Worm (Caenorhabditis elegans) whole organism, late embryonic: Measurements from ENCODE around the gene sgk-1.

Experiments used
- C08G9.2 ChIP-seq: sonication (generic microtip); optimal IDR thresholded peaks from 2 replicates; lab custom pipeline; 2016; ENCODE audit warnings: mild to moderate bottlenecking, missing genetic modification characterization, moderate library complexity, missing compliant biosample characterization
- F13H6.1 ChIP-seq: sonication (generic microtip); optimal IDR thresholded peaks from 2 replicates; lab custom pipeline; 2016; ENCODE audit warnings: missing genetic modification characterization, missing compliant biosample characterization
- T23F11.4 ChIP-seq: fragments of 200-800 bp; sonication (Bioruptor generic); optimal IDR thresholded peaks from 2 replicates; lab custom pipeline; 2018; ENCODE audit warnings: mild to moderate bottlenecking, missing genetic modification characterization, missing compliant biosample characterization
- ahr-1 ChIP-seq: sonication (generic microtip); optimal IDR thresholded peaks from 2 replicates; lab custom pipeline; 2016; ENCODE audit warnings: missing genetic modification characterization, missing compliant biosample characterization
- ama-1 ChIP-seq: fragments of 150-350 bp; optimal IDR thresholded peaks from 2 replicates; lab custom pipeline; 2014
- ceh-14 ChIP-seq: sonication (generic microtip); optimal IDR thresholded peaks from 2 replicates; lab custom pipeline; 2016; ENCODE audit warnings: missing genotype, missing genetic modification characterization, missing compliant biosample characterization
- ceh-18 ChIP-seq: sonication (generic microtip); optimal IDR thresholded peaks from 2 replicates; lab custom pipeline; 2016; ENCODE audit warnings: missing genetic modification characterization, missing compliant biosample characterization
- ceh-19 ChIP-seq: fragments of 200-800 bp; sonication (Bioruptor generic); optimal IDR thresholded peaks from 2 replicates; lab custom pipeline; 2018; ENCODE audit warnings: mild to moderate bottlenecking, missing genetic modification characterization, missing compliant biosample characterization
- ceh-2 ChIP-seq: sonication (generic microtip); optimal IDR thresholded peaks from 2 replicates; lab custom pipeline; 2016; ENCODE audit warnings: missing genotype, missing genetic modification characterization, missing compliant biosample characterization
- ceh-22 ChIP-seq: sonication (generic microtip); optimal IDR thresholded peaks from 2 replicates; lab custom pipeline; 2017; ENCODE audit warnings: missing biosample characterization, missing genetic modification characterization
- ceh-31 ChIP-seq: sonication (generic microtip); optimal IDR thresholded peaks from 2 replicates; lab custom pipeline; 2016; ENCODE audit warnings: missing genetic modification characterization, missing compliant biosample characterization
- ceh-45 ChIP-seq: fragments of 200-800 bp; sonication (Bioruptor generic); IDR thresholded peaks from 2 replicates; pipeline ENCODE4 v1.3.6; 2022; ENCODE audit warnings: missing genetic modification reagents, missing genetic modification characterization, missing compliant biosample characterization
- ceh-48 ChIP-seq: sonication (generic microtip); optimal IDR thresholded peaks from 2 replicates; lab custom pipeline; 2016; ENCODE audit warnings: missing genetic modification characterization, inconsistent platforms, missing compliant biosample characterization
- ceh-9 ChIP-seq: sonication (generic microtip); optimal IDR thresholded peaks from 2 replicates; lab custom pipeline; 2016; ENCODE audit warnings: mild to moderate bottlenecking, missing genetic modification characterization, inconsistent platforms, missing compliant biosample characterization
- dmd-4 ChIP-seq: sonication (generic microtip); optimal IDR thresholded peaks from 2 replicates; lab custom pipeline; 2016; ENCODE audit warnings: borderline replicate concordance, missing genetic modification characterization, missing compliant biosample characterization
- dve-1 ChIP-seq: sonication (generic microtip); optimal IDR thresholded peaks from 2 replicates; lab custom pipeline; 2017; ENCODE audit warnings: antibody characterized with exemption, mild to moderate bottlenecking, missing genetic modification characterization, missing compliant biosample characterization
- elt-4 ChIP-seq: sonication (generic microtip); optimal IDR thresholded peaks from 2 replicates; lab custom pipeline; 2016; ENCODE audit warnings: missing genetic modification characterization, missing compliant biosample characterization
- fax-1 ChIP-seq: sonication (generic microtip); optimal IDR thresholded peaks from 2 replicates; lab custom pipeline; 2016; ENCODE audit warnings: missing genotype, missing genetic modification characterization, missing compliant biosample characterization
- gmeb-2 ChIP-seq: sonication (generic microtip); optimal IDR thresholded peaks from 2 replicates; lab custom pipeline; 2016; ENCODE audit warnings: missing genetic modification characterization, inconsistent platforms, missing compliant biosample characterization
- hlh-13 ChIP-seq: fragments of 200-800 bp; sonication (Bioruptor generic); optimal IDR thresholded peaks from 2 replicates; lab custom pipeline; 2018; ENCODE audit warnings: mild to moderate bottlenecking, missing genetic modification characterization, missing compliant biosample characterization
- hlh-30 ChIP-seq: sonication (generic microtip); optimal IDR thresholded peaks from 2 replicates; lab custom pipeline; 2017; ENCODE audit warnings: antibody characterized with exemption, missing genetic modification characterization, missing compliant biosample characterization; ENCODE audit not compliant: insufficient read depth
- hlh-6 ChIP-seq: sonication (generic microtip); optimal IDR thresholded peaks from 2 replicates; lab custom pipeline; 2016; ENCODE audit warnings: missing genotype, missing genetic modification characterization, missing compliant biosample characterization
- hlh-8 ChIP-seq: sonication (generic microtip); optimal IDR thresholded peaks from 2 replicates; lab custom pipeline; 2016; ENCODE audit warnings: missing genotype, missing genetic modification characterization, missing compliant biosample characterization
- lim-6 ChIP-seq: sonication (generic microtip); optimal IDR thresholded peaks from 2 replicates; lab custom pipeline; 2016; ENCODE audit warnings: missing genetic modification characterization, missing compliant biosample characterization
- lin-11 ChIP-seq: fragments of 200-800 bp; sonication (Bioruptor generic); optimal IDR thresholded peaks from 2 replicates; lab custom pipeline; 2018; ENCODE audit warnings: mild to moderate bottlenecking, missing genetic modification characterization, missing compliant biosample characterization
- madf-2 ChIP-seq: sonication (generic microtip); optimal IDR thresholded peaks from 2 replicates; lab custom pipeline; 2017; ENCODE audit warnings: missing genetic modification characterization, missing compliant biosample characterization
- nfya-1 ChIP-seq: sonication (generic microtip); optimal IDR thresholded peaks from 2 replicates; lab custom pipeline; 2017; ENCODE audit warnings: missing genetic modification characterization, mild to moderate bottlenecking, missing compliant biosample characterization, antibody characterized with exemption, moderate library complexity
- nhr-11 ChIP-seq: fragments of 150-350 bp; optimal IDR thresholded peaks from 2 replicates; lab custom pipeline; 2014; ENCODE audit warnings: missing biosample characterization, missing genetic modification characterization
- nhr-232 ChIP-seq: sonication (generic microtip); optimal IDR thresholded peaks from 2 replicates; lab custom pipeline; 2016; ENCODE audit warnings: missing genetic modification characterization, missing compliant biosample characterization
- npax-4 ChIP-seq: sonication (generic microtip); optimal IDR thresholded peaks from 2 replicates; lab custom pipeline; 2016; ENCODE audit warnings: missing genetic modification characterization, missing compliant biosample characterization
- odd-2 ChIP-seq: sonication (generic microtip); optimal IDR thresholded peaks from 2 replicates; lab custom pipeline; 2017; ENCODE audit warnings: antibody characterized with exemption, mild to moderate bottlenecking, missing genetic modification characterization, missing compliant biosample characterization
- pax-1 ChIP-seq: fragments of 150-350 bp; optimal IDR thresholded peaks from 2 replicates; lab custom pipeline; 2014; ENCODE audit warnings: missing biosample characterization, missing genetic modification characterization
- pha-2 ChIP-seq: sonication (generic microtip); optimal IDR thresholded peaks from 2 replicates; lab custom pipeline; 2017; ENCODE audit warnings: mild to moderate bottlenecking, missing genetic modification characterization, missing compliant biosample characterization
- pqm-1 ChIP-seq: sonication (generic microtip); optimal IDR thresholded peaks from 2 replicates; lab custom pipeline; 2016; ENCODE audit warnings: missing genetic modification characterization, missing compliant biosample characterization
- pros-1 ChIP-seq: fragments of 150-350 bp; optimal IDR thresholded peaks from 2 replicates; lab custom pipeline; 2014; ENCODE audit warnings: missing biosample characterization, missing genetic modification reagents, missing genetic modification characterization
- ref-2 ChIP-seq: sonication (generic microtip); optimal IDR thresholded peaks from 2 replicates; lab custom pipeline; 2016; ENCODE audit warnings: missing genetic modification characterization, missing compliant biosample characterization
- rnt-1 ChIP-seq: sonication (generic microtip); optimal IDR thresholded peaks from 2 replicates; lab custom pipeline; 2016; ENCODE audit warnings: missing genetic modification characterization, missing compliant biosample characterization
- sdc-2 ChIP-seq: sonication (generic microtip); optimal IDR thresholded peaks from 2 replicates; lab custom pipeline; 2016; ENCODE audit warnings: missing genotype, missing genetic modification characterization, missing compliant biosample characterization
- syd-9 ChIP-seq: sonication (generic microtip); optimal IDR thresholded peaks from 2 replicates; lab custom pipeline; 2016; ENCODE audit warnings: mild to moderate bottlenecking, missing genetic modification characterization, moderate library complexity, missing compliant biosample characterization
- tbx-2 ChIP-seq: sonication (generic microtip); optimal IDR thresholded peaks from 2 replicates; lab custom pipeline; 2016; ENCODE audit warnings: missing genetic modification characterization, missing compliant biosample characterization
- unc-42 ChIP-seq: sonication (generic microtip); optimal IDR thresholded peaks from 2 replicates; lab custom pipeline; 2016; ENCODE audit warnings: missing genotype, missing genetic modification characterization, missing compliant biosample characterization
- unc-86 ChIP-seq: sonication (generic microtip); optimal IDR thresholded peaks from 2 replicates; lab custom pipeline; 2016; ENCODE audit warnings: missing genetic modification characterization, missing compliant biosample characterization
- zip-5 ChIP-seq: sonication (generic microtip); optimal IDR thresholded peaks from 2 replicates; lab custom pipeline; 2016; ENCODE audit warnings: missing genetic modification characterization, missing compliant biosample characterization
- ztf-16 ChIP-seq: sonication (generic microtip); optimal IDR thresholded peaks from 2 replicates; lab custom pipeline; 2017; ENCODE audit warnings: missing genetic modification characterization, missing compliant biosample characterization

sgk-1 gene

DNA sequence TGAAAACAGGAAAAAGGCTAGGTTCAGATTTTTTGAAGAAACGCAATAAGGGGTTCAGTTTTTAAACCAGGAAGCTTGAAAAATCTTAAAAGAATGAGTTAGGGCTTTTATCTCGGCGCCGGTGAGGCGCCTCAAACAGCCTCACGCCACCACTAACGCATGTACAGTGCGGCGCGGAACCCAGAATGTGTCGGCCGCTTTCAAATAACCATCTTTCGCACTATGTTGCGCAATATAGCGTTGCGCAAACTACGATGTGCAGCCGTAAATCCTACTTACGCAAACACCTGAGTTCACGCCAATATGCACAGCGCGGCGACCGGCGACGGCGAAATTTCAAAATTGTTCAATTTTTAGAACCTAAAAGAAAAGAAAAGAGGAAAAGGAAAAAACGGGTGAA lies 27.7 kb upstream of the sgk-1 start:
- TF ChIP-seq ceh-31: no peak
- TF ChIP-seq hlh-6: no peak
- no peak for TF ChIP-seq dmd-4 (tag; lab: Kevin White, UChicago)
- no peak for TF ChIP-seq ceh-45 (GFP tag; lab: Robert Waterston, UW)
- no peak for TF ChIP-seq ama-1 (lab: Kevin White, UChicago)

- TF ChIP-seq ceh-2 (tag; lab: Kevin White, UChicago) (no peak), ceh-14 (no peak)
Measured at ce11 chrX:16285151-16285550, 23.2 kb upstream of the sgk-1 start.

DNA sequence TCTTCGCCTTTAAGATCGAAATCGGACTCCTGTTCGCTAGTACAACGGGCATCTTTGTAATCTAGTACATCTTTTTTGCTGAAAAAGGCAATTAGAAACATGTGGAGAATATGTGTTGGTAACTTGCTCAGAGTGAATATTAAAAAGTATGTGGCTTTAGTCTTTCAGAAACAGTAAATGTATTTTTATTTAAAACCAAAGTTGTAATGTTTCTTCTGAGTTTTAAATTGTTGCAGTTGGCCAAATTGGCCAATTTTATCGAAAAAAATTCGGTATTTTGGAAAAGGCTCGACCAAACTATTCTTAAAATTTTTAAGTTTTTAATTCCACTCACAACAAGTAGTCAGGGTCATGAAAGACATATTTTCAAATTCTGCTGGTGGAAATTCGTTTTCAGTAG lies 21.2 kb upstream of the sgk-1 start, which contains the start of gene F52E10.2:
Gene F52E10.2, minus strand, starts transcription at position 101 of the 400 bp plus-strand sequence.
- TF ChIP-seq npax-4 (tag; lab: Kevin White, UChicago) (no peak), ref-2 (tag; lab: Kevin White, UChicago) (no peak), odd-2 (tag; lab: Kevin White, UChicago) (no peak), ceh-18 (tag; lab: Kevin White, UChicago) (no peak), madf-2 (tag; lab: Kevin White, UChicago) (no peak), pax-1 (tag; lab: Kevin White, UChicago) (no peak), hlh-13 (GFP tag; lab: Kevin White, UChicago) (no peak), unc-42 (tag; lab: Kevin White, UChicago) (no peak), ahr-1 (tag; lab: Kevin White, UChicago) (no peak), ceh-48 (tag; lab: Kevin White, UChicago) (no peak), fax-1 (tag; lab: Kevin White, UChicago) (no peak), hlh-8 (tag; lab: Kevin White, UChicago) (no peak), ceh-2 (tag; lab: Kevin White, UChicago) (no peak), pha-2 (tag; lab: Kevin White, UChicago) (no peak)

DNA sequence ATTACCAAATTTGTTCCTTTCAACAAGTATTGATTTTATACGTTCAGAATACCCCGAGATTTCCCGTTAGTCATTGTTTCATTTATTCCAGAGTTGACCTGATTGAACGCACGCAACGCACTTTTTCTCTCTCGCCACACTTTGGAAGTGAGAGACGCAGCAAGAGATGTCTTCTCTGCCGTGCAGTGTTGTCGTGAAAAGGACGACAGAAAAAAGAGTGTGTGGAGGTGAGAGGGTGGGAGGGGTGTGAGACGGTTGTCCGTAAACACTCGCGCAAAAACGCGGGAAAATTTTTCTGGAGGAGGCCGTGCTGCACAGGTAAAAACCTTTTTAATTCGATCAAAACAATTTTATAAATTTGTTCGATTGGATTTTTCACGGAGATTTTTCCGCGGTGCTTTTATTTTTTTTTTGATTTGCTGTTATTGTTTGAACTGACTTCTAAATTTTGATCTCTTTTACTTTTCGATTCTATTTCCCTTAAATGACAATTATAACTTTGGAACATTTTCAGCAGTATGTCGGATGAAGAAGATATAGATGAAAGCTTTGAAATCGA lies 13.4 kb upstream of the sgk-1 start, which contains the start of gene sdc-1:
Gene sdc-1, plus strand, starts transcription at position 509 of the 559 bp plus-strand sequence.
- TF ChIP-seq unc-86 (tag; lab: Kevin White, UChicago) (no peak), hlh-6 (no peak), nhr-11 (no peak), C08G9.2 (tag; lab: Kevin White, UChicago) (no peak), syd-9 (tag; lab: Kevin White, UChicago) (no peak), nfya-1 (tag; lab: Kevin White, UChicago) (peak; percentile 48), sdc-2 (tag; lab: Kevin White, UChicago) (peak; percentile 38), npax-4 (tag; lab: Kevin White, UChicago) (no peak), ceh-31 (peak; percentile 8), T23F11.4 (GFP tag; lab: Kevin White, UChicago) (no peak), fax-1 (tag; lab: Kevin White, UChicago) (no peak), pha-2 (tag; lab: Kevin White, UChicago) (no peak), ceh-9 (tag; lab: Kevin White, UChicago) (no peak), zip-5 (tag; lab: Kevin White, UChicago) (no peak), ceh-45 (GFP tag; lab: Robert Waterston, UW) (no peak), dve-1 (tag; lab: Kevin White, UChicago) (no peak), ceh-18 (tag; lab: Kevin White, UChicago) (peak; percentile 9), hlh-8 (tag; lab: Kevin White, UChicago) (no peak), pqm-1 (no peak), unc-42 (tag; lab: Kevin White, UChicago) (peak; percentile 14), hlh-13 (GFP tag; lab: Kevin White, UChicago) (no peak), hlh-30 (tag; lab: Kevin White, UChicago) (no peak), ceh-19 (no peak), dmd-4 (tag; lab: Kevin White, UChicago) (no peak), gmeb-2 (no peak), ceh-22 (tag; lab: Kevin White, UChicago) (no peak), nhr-232 (tag; lab: Kevin White, UChicago) (no peak), ztf-16 (tag; lab: Kevin White, UChicago) (peak; percentile 14), rnt-1 (no peak), F13H6.1 (no peak), odd-2 (tag; lab: Kevin White, UChicago) (no peak), elt-4 (tag; lab: Kevin White, UChicago) (no peak), lin-11 (tag; lab: Kevin White, UChicago) (no peak), tbx-2 (tag; lab: Kevin White, UChicago) (peak; percentile 38), ref-2 (tag; lab: Kevin White, UChicago) (peak; percentile 1), ama-1 (lab: Kevin White, UChicago) (no peak), lim-6 (no peak), ceh-48 (tag; lab: Kevin White, UChicago) (no peak), pros-1 (tag; lab: Kevin White, UChicago) (no peak), ceh-14 (no peak)
